Worm (Caenorhabditis elegans) whole organism, L3 larva: ENCODE measurements around the gene cyn-2.

Source experiments
- hmg-11 ChIP-seq: sonication (generic microtip); optimal IDR thresholded peaks from 2 replicates; lab custom pipeline; 2016; ENCODE audit warnings: missing genetic modification characterization, missing compliant biosample characterization
- mml-1 ChIP-seq: fragments of 150-350 bp; sonication (generic microtip); optimal IDR thresholded peaks from 3 replicates; lab custom pipeline; 2014; ENCODE audit warnings: missing biosample characterization, missing genetic modification characterization
- nfya-1 ChIP-seq: sonication (generic microtip); optimal IDR thresholded peaks from 2 replicates; lab custom pipeline; 2017; ENCODE audit warnings: missing genetic modification characterization, mild to moderate bottlenecking, missing compliant biosample characterization, antibody characterized with exemption, moderate library complexity; ENCODE audit not compliant: insufficient read depth
- pha-4 ChIP-seq: fragments of 150-350 bp; optimal IDR thresholded peaks from 2 replicates; lab custom pipeline; 2014; ENCODE audit warnings: missing biosample characterization, missing genetic modification reagents, missing genetic modification characterization
- snpc-4 ChIP-seq: fragments of 150-350 bp; optimal IDR thresholded peaks from 2 replicates; lab custom pipeline; 2014; ENCODE audit warnings: missing biosample characterization, missing genetic modification characterization
- unc-39 ChIP-seq: sonication (generic microtip); optimal IDR thresholded peaks from 4 replicates; lab custom pipeline; 2017; ENCODE audit warnings: missing biosample characterization, missing genetic modification characterization
- unc-62 ChIP-seq: fragments of 150-350 bp; sonication (generic microtip); optimal IDR thresholded peaks from 4 replicates; lab custom pipeline; 2014; ENCODE audit warnings: missing biosample characterization, missing genetic modification reagents, missing genetic modification characterization

- TF ChIP-seq snpc-4: no peak
- TF ChIP-seq hmg-11 (tag; lab: Kevin White, UChicago): no peak
- TF ChIP-seq pha-4 (tag; lab: Kevin White, UChicago): no peak
- TF ChIP-seq mml-1 (tag; lab: Kevin White, UChicago): no peak
- TF ChIP-seq nfya-1: no peak
- no peak for TF ChIP-seq unc-39 (tag; lab: Kevin White, UChicago)
- TF ChIP-seq unc-62: no peak
Observed at ce11 chrIII:13652708-13653107, 39.8 kb upstream of the cyn-2 start.
